Worm (Caenorhabditis elegans) whole organism, midembryonic: ENCODE measurements around the gene pct-1.

ENCODE experiments used
- T22C8.4 ChIP-seq: fragments of 200-800 bp; sonication (Bioruptor generic); IDR thresholded peaks from 2 replicates; pipeline ENCODE4 v1.3.6; 2022; ENCODE audit warnings: missing genetic modification characterization, missing compliant biosample characterization
- cog-1 ChIP-seq: sonication (generic microtip); optimal IDR thresholded peaks from 2 replicates; lab custom pipeline; 2016; ENCODE audit warnings: missing genetic modification characterization, missing compliant biosample characterization
- flt-1 ChIP-seq: fragments of 200-800 bp; sonication (Bioruptor generic); IDR thresholded peaks from 2 replicates; pipeline ENCODE4 v1.3.6; 2022; ENCODE audit warnings: missing genetic modification characterization, missing compliant biosample characterization
- med-1 ChIP-seq: sonication (generic microtip); optimal IDR thresholded peaks from 2 replicates; lab custom pipeline; 2017; ENCODE audit warnings: missing genetic modification characterization, mild to moderate bottlenecking, missing compliant biosample characterization, antibody characterized with exemption, missing genetic modification reagents; ENCODE audit not compliant: insufficient read depth
- ref-1 ChIP-seq: fragments of 200-800 bp; sonication (Bioruptor generic); conservative IDR thresholded peaks from 2 replicates; pipeline ENCODE4 v1.3.6; 2022; ENCODE audit warnings: missing genetic modification reagents, missing genetic modification characterization, missing compliant biosample characterization
- tab-1 ChIP-seq: fragments of 200-800 bp; sonication (Bioruptor generic); IDR thresholded peaks from 2 replicates; pipeline ENCODE4 v1.3.6; 2022; ENCODE audit warnings: missing genetic modification characterization, missing compliant biosample characterization
- ztf-23 ChIP-seq: fragments of 200-800 bp; sonication (Bioruptor generic); IDR thresholded peaks from 2 replicates; pipeline ENCODE4 v1.3.6; 2022; ENCODE audit warnings: missing genetic modification reagents, missing genetic modification characterization, missing compliant biosample characterization

ce11 chrIV:8192878-8193277, 16.6 kb downstream of the pct-1 start:
- TF ChIP-seq flt-1 (no peak), T22C8.4 (GFP tag; lab: Robert Waterston, UW) (no peak), ref-1 (GFP tag; lab: Robert Waterston, UW) (no peak), ztf-23 (GFP tag; lab: Robert Waterston, UW) (no peak), cog-1 (tag; lab: Kevin White, UChicago) (no peak), tab-1 (no peak), med-1 (GFP tag; lab: Kevin White, UChicago) (no peak)
